Worm (Caenorhabditis elegans) whole organism, mixed stage, embryonic: ENCODE measurements around the gene hel-1.

ENCODE experiments used
- ceh-43 ChIP-seq: fragments of 200-800 bp; sonication (Bioruptor generic); optimal IDR thresholded peaks from 2 replicates; lab custom pipeline; 2018; ENCODE audit warnings: mild to moderate bottlenecking, missing genetic modification characterization, moderate library complexity, missing compliant biosample characterization
- elt-3 ChIP-seq: fragments of 150-350 bp; optimal IDR thresholded peaks from 2 replicates; lab custom pipeline; 2014; ENCODE audit warnings: missing biosample characterization, missing genetic modification characterization
- ham-2 ChIP-seq: fragments of 200-800 bp; sonication (Bioruptor generic); optimal IDR thresholded peaks from 2 replicates; lab custom pipeline; 2018; ENCODE audit warnings: mild to moderate bottlenecking, missing genetic modification characterization, missing compliant biosample characterization
- nhr-76 ChIP-seq: sonication (generic microtip); optimal IDR thresholded peaks from 2 replicates; lab custom pipeline; 2017; ENCODE audit warnings: missing biosample characterization, missing genetic modification characterization
- unc-39 ChIP-seq: fragments of 150-350 bp; optimal IDR thresholded peaks from 2 replicates; lab custom pipeline; 2014; ENCODE audit warnings: missing biosample characterization, missing genetic modification characterization

Gene hel-1

ce11 chrII:8278415-8278814 lies 50.3 kb downstream of the hel-1 start, which contains the start of the genes mrpl-10 and clec-142:
Gene mrpl-10, minus strand, starts transcription at chrII:8278515.
Gene clec-142, plus strand, starts transcription at chrII:8278678.
- no peak for TF ChIP-seq elt-3 (tag; lab: Kevin White, UChicago)
- TF ChIP-seq ceh-43 (GFP tag; lab: Kevin White, UChicago), result no peak
- TF ChIP-seq unc-39 (tag; lab: Kevin White, UChicago), result no peak
- TF ChIP-seq ham-2 (GFP tag; lab: Kevin White, UChicago), result no peak
- no peak for TF ChIP-seq nhr-76 (tag; lab: Kevin White, UChicago)
